Worm (Caenorhabditis elegans) whole organism, L3 larva: ENCODE measurements around the gene Y11D7A.9.

Experiments
- R02D3.7 ChIP-seq: fragments of 150-350 bp; optimal IDR thresholded peaks from 2 replicates; lab custom pipeline; 2014; ENCODE audit warnings: missing biosample characterization, missing genetic modification characterization
- ZK546.5 ChIP-seq: sonication (generic microtip); optimal IDR thresholded peaks from 2 replicates; lab custom pipeline; 2017; ENCODE audit warnings: missing biosample characterization, missing genetic modification characterization
- ceh-16 ChIP-seq: sonication (generic microtip); optimal IDR thresholded peaks from 2 replicates; lab custom pipeline; 2017; ENCODE audit warnings: missing biosample characterization, missing genetic modification characterization
- ceh-28 ChIP-seq: fragments of 150-350 bp; optimal IDR thresholded peaks from 2 replicates; lab custom pipeline; 2014; ENCODE audit warnings: missing biosample characterization, missing genetic modification reagents, missing genetic modification characterization
- daf-12 ChIP-seq: fragments of 150-350 bp; optimal IDR thresholded peaks from 2 replicates; lab custom pipeline; 2014; ENCODE audit warnings: missing biosample characterization, missing genetic modification reagents, missing genetic modification characterization
- egl-27 ChIP-seq: sonication (generic microtip); optimal IDR thresholded peaks from 4 replicates; lab custom pipeline; 2017; ENCODE audit warnings: missing biosample characterization, missing genetic modification reagents, missing genetic modification characterization
- elt-1 ChIP-seq: fragments of 150-350 bp; optimal IDR thresholded peaks from 2 replicates; lab custom pipeline; 2014; ENCODE audit warnings: missing biosample characterization, missing genetic modification characterization
- elt-2 ChIP-seq: sonication (generic microtip); optimal IDR thresholded peaks from 2 replicates; lab custom pipeline; 2016; ENCODE audit warnings: missing genetic modification reagents, mild to moderate bottlenecking, missing genetic modification characterization, missing compliant biosample characterization
- elt-3 ChIP-seq, 3 experiments: fragments of 150-350 bp in 1 of 3; sonication (generic microtip) in 2 of 3; optimal IDR thresholded peaks; 2 replicates in 2 of 3; 4 replicates in 1 of 3; lab custom pipeline; 2014 to 2017; ENCODE audit warnings: missing biosample characterization in 3 of 3, missing genetic modification characterization in 3 of 3
- eor-1 ChIP-seq, 2 experiments: fragments of 150-350 bp; optimal IDR thresholded peaks; 2 replicates each; lab custom pipeline; 2014 to 2018; ENCODE audit warnings: missing biosample characterization in 2 of 2, missing genetic modification characterization in 2 of 2
- fkh-10 ChIP-seq: sonication (generic microtip); optimal IDR thresholded peaks from 2 replicates; lab custom pipeline; 2017; ENCODE audit warnings: missing biosample characterization, missing genetic modification reagents, missing genetic modification characterization
- fkh-2 ChIP-seq: fragments of 150-350 bp; optimal IDR thresholded peaks from 2 replicates; lab custom pipeline; 2014; ENCODE audit warnings: missing biosample characterization, missing genetic modification reagents, missing genetic modification characterization
- jun-1 ChIP-seq: fragments of 150-350 bp; optimal IDR thresholded peaks from 2 replicates; lab custom pipeline; 2014; ENCODE audit warnings: missing biosample characterization, missing genetic modification reagents, missing genetic modification characterization
- lin-15B ChIP-seq: fragments of 150-350 bp; optimal IDR thresholded peaks from 2 replicates; lab custom pipeline; 2014; ENCODE audit warnings: missing biosample characterization, missing genetic modification characterization
- lin-39 ChIP-seq: fragments of 150-350 bp; optimal IDR thresholded peaks from 2 replicates; lab custom pipeline; 2018; ENCODE audit warnings: missing biosample characterization, missing genetic modification reagents, missing genetic modification characterization
- lsy-12 ChIP-seq: sonication (generic microtip); optimal IDR thresholded peaks from 2 replicates; lab custom pipeline; 2016; ENCODE audit warnings: mild to moderate bottlenecking, missing genetic modification characterization, missing compliant biosample characterization
- mml-1 ChIP-seq: fragments of 150-350 bp; sonication (generic microtip); optimal IDR thresholded peaks from 3 replicates; lab custom pipeline; 2014; ENCODE audit warnings: missing biosample characterization, missing genetic modification characterization
- nhr-12 ChIP-seq: fragments of 150-350 bp; optimal IDR thresholded peaks from 2 replicates; lab custom pipeline; 2014; ENCODE audit warnings: missing biosample characterization, missing genetic modification characterization
- nhr-23 ChIP-seq: fragments of 150-350 bp; optimal IDR thresholded peaks from 2 replicates; lab custom pipeline; 2014; ENCODE audit warnings: missing biosample characterization, missing genetic modification reagents, missing genetic modification characterization
- nhr-237 ChIP-seq: fragments of 150-350 bp; optimal IDR thresholded peaks from 2 replicates; lab custom pipeline; 2014; ENCODE audit warnings: missing biosample characterization, missing genetic modification characterization
- nhr-28 ChIP-seq: fragments of 150-350 bp; optimal IDR thresholded peaks from 2 replicates; lab custom pipeline; 2014; ENCODE audit warnings: missing biosample characterization, missing genetic modification characterization
- nhr-43 ChIP-seq: sonication (generic microtip); optimal IDR thresholded peaks from 2 replicates; lab custom pipeline; 2016; ENCODE audit warnings: mild to moderate bottlenecking, missing genetic modification characterization, missing compliant biosample characterization; ENCODE audit not compliant: poor library complexity, severe bottlenecking
- nhr-67 ChIP-seq: fragments of 150-350 bp; optimal IDR thresholded peaks from 2 replicates; lab custom pipeline; 2014; ENCODE audit warnings: missing biosample characterization, missing genetic modification characterization
- nhr-76 ChIP-seq: fragments of 150-350 bp; sonication (generic microtip); optimal IDR thresholded peaks from 5 replicates; lab custom pipeline; 2014; ENCODE audit warnings: missing biosample characterization, missing genetic modification characterization
- sea-2 ChIP-seq: fragments of 150-350 bp; sonication (generic microtip); optimal IDR thresholded peaks from 4 replicates; lab custom pipeline; 2014; ENCODE audit warnings: missing biosample characterization, missing genetic modification reagents, missing genetic modification characterization
- skn-1 ChIP-seq: fragments of 150-350 bp; optimal IDR thresholded peaks from 2 replicates; lab custom pipeline; 2014; ENCODE audit warnings: missing biosample characterization, missing genetic modification characterization
- snpc-4 ChIP-seq: fragments of 150-350 bp; optimal IDR thresholded peaks from 2 replicates; lab custom pipeline; 2014; ENCODE audit warnings: missing biosample characterization, missing genetic modification characterization
- tbx-2 ChIP-seq: sonication (generic microtip); optimal IDR thresholded peaks from 2 replicates; lab custom pipeline; 2016; ENCODE audit warnings: mild to moderate bottlenecking, missing genetic modification characterization, missing compliant biosample characterization
- zag-1 ChIP-seq: fragments of 150-350 bp; optimal IDR thresholded peaks from 2 replicates; lab custom pipeline; 2014; ENCODE audit warnings: missing biosample characterization, missing genetic modification characterization
- ztf-11 ChIP-seq: fragments of 150-350 bp; optimal IDR thresholded peaks from 2 replicates; lab custom pipeline; 2014; ENCODE audit warnings: missing biosample characterization, missing genetic modification characterization

The Y11D7A.9 gene

DNA sequence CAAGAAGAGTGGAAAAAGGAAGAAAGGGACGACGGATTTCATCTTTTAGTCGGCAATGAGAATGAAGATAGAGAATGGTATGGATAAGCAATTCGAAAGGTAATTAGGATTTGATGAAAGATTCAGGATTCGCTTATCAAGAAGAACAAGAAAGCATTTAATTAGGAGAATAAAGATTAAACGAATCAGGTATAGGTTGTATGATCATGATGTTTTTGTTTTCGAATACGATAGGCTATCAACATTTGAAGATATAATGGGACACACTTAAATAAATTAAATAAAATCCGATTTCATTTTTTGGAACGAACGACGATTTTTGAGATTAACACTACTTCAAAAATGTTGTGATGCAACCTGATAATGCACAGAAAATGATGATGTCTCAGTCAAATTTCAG, 10.5 kb downstream of the Y11D7A.9 start, which contains the start of gene Y11D7A.5:
Gene Y11D7A.5 (minus strand): TSS at position 101 of the 400 bp plus-strand sequence.
- TF ChIP-seq R02D3.7 (tag; lab: Kevin White, UChicago) (no peak), lsy-12 (no peak), eor-1 (tag; optimal IDR thresholded peaks at IDR 0.05; lab: Kevin White, UChicago) (no peak), skn-1 (tag; lab: Kevin White, UChicago) (no peak), nhr-43 (tag; lab: Kevin White, UChicago) (no peak), ceh-16 (no peak)

DNA sequence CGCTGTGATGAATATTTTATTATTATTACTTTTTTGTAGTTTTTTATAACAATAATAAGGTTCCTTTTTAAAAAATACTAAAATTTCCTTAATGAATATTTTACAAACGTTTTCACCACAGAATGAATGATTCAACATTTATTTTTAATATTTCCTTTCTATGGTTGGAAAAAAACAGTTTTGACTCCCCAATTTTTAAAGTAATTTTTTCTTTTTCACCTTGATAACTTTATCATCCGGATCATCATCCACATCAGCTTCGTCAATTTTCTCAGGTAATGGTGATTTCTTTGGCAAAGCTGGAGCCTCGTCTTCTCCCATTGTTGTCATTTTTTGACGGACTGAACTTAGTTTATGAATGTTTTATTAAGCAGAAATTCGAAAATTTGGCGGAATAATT, 12.2 kb downstream of the Y11D7A.9 start, which contains the start of gene rab-28:
Gene rab-28 (minus strand): TSS at position 343 of the 400 bp plus-strand sequence.
- TF ChIP-seq lsy-12 (no peak), elt-3 (tag; optimal IDR thresholded peaks at IDR 0.05; lab: Kevin White, UChicago) (no peak), fkh-2 (tag; lab: Kevin White, UChicago) (no peak), skn-1 (tag; lab: Kevin White, UChicago) (no peak), ztf-11 (tag; lab: Kevin White, UChicago) (no peak), elt-2 (no peak), R02D3.7 (tag; lab: Kevin White, UChicago) (no peak), lin-15B (tag; lab: Kevin White, UChicago) (no peak), nhr-28 (tag; lab: Kevin White, UChicago) (no peak), ceh-28 (tag; lab: Kevin White, UChicago) (no peak), fkh-10 (GFP tag; lab: Kevin White, UChicago) (no peak)

DNA sequence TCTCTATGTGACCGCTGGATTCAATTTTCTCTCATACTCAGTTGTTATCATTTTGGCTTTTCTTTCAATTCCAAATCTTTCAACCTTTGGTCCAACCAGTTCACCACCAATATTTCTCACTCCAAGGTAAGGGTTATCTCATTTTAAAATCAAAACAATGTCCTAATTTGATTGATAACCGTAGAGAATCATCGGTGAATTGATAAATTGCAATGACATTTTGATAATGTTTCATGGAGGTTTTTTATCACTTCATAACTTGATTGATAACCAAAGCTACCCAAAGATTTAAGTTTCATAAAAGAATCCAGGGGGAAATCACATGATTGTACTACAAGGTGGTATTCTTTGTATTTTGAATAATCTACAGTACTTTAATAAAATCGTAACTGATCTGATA, 16.8 kb downstream of the Y11D7A.9 start:
- TF ChIP-seq zag-1 (tag; lab: Kevin White, UChicago), result no peak
- no peak for TF ChIP-seq nhr-237 (tag; lab: Kevin White, UChicago)
- peak in 1 of 3 experiments; percentile 63 for TF ChIP-seq elt-3 (tag; optimal IDR thresholded peaks at IDR 0.05; lab: Kevin White, UChicago)
- no peak for TF ChIP-seq nhr-67
- no peak for TF ChIP-seq elt-1 (tag; lab: Kevin White, UChicago)
- TF ChIP-seq ZK546.5, result no peak
- no peak for TF ChIP-seq sea-2 (GFP tag; lab: Kevin White, UChicago)
- TF ChIP-seq lin-39 (tag; lab: Kevin White, UChicago), result no peak
- TF ChIP-seq nhr-12 (tag; lab: Kevin White, UChicago), result no peak

DNA sequence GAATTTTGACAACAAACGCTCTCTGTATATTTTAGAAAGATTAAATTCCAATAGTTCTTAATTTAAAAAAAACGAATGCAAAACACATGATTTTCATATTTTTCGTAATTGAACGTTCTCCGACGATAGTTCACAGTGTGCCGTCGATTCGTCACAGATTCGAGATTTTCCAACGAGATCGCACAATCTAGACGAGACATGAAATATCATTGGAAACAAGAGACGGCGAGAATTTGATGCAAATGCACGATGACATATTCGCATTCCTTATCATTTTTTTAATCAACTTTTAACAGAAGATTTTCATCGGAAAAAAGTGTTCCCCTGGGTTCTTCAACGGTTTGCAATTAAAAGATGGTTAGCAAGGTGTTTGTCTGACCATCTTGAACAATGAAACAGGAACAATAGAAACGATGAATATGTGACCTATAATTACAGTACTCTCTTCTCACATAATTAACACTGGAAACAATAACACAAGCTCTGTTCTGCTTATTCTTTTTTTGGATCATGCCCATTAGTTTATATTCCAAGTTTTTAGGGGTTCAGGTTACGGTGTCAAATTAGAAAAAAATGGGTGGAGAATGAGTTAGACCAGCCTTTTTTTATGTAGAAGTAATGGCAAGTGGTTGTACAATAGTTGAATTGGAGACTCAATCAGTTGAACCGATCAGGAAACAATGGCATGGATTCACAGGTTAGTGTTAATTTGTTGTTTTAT, 23.3 kb downstream of the Y11D7A.9 start, which contains the start of gene Y11D7A.3:
Gene Y11D7A.3 (plus strand): TSS at position 671 of the 721 bp plus-strand sequence.
- TF ChIP-seq ceh-28 (tag; lab: Kevin White, UChicago), result no peak
- peak; percentile 31 for TF ChIP-seq nhr-43 (tag; lab: Kevin White, UChicago)
- TF ChIP-seq jun-1 (tag; lab: Kevin White, UChicago), result no peak
- TF ChIP-seq elt-1 (tag; lab: Kevin White, UChicago), result peak; percentile 77
- TF ChIP-seq lsy-12, result no peak
- no peak for TF ChIP-seq ceh-16
- no peak for TF ChIP-seq daf-12 (tag; lab: Kevin White, UChicago)
- peak; percentile 43 for TF ChIP-seq nhr-23
- no peak for TF ChIP-seq egl-27 (tag; lab: Kevin White, UChicago)

DNA sequence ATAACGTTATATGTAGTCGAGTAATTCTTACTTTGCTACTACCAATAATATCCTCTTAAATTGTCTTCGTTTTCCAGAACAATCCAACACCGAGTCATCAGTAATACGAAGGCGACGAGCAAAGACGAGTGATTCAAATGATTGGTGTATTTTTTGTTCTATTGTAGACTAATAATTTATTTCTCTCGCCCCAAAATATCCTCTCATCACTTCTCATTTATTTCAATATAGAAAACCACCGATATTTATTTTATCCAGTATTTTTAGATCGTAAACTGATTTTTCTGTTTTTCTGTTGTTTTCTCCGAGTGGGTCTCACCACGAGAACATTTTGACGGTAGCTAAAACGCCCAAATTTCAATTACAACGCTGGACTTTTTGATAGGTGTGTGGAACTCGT, 28.3 kb downstream of the Y11D7A.9 start:
- no peak for TF ChIP-seq ztf-11 (tag; lab: Kevin White, UChicago)
- TF ChIP-seq snpc-4 (tag; lab: Kevin White, UChicago), result no peak
- no peak for TF ChIP-seq nhr-28 (tag; lab: Kevin White, UChicago)
- TF ChIP-seq elt-1 (tag; lab: Kevin White, UChicago), result no peak
- TF ChIP-seq lin-15B (tag; lab: Kevin White, UChicago), result no peak
- no peak for TF ChIP-seq tbx-2 (tag; lab: Kevin White, UChicago)
- TF ChIP-seq daf-12 (tag; lab: Kevin White, UChicago), result no peak
- TF ChIP-seq nhr-12 (tag; lab: Kevin White, UChicago), result no peak

DNA sequence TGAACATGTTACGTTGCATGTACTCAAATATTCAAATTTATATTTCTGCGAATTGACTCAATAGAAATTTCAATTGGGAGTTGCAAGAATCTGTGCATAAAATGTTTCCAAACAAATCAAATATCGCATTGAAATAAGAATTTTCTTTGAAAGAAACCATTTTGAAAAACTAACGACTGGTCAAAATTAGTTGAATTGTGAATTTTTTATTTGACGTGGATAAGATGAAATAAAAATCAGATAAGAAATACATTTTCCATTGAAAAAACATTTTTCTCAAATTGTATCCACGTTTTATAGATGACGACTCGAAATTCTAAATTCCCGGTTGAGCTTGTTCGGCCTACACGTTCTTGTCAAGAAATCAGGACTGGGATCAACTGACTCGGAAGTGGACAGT, 31.1 kb downstream of the Y11D7A.9 start, which contains the start of gene C46C2.3:
Gene C46C2.3 (plus strand): TSS at position 301 of the 400 bp plus-strand sequence.
- no peak for TF ChIP-seq jun-1 (tag; lab: Kevin White, UChicago)
- no peak for TF ChIP-seq nhr-76 (tag; lab: Kevin White, UChicago)
- no peak for TF ChIP-seq mml-1 (tag; lab: Kevin White, UChicago)
- TF ChIP-seq ceh-28 (tag; lab: Kevin White, UChicago), result no peak
- TF ChIP-seq, all 47 proteins: peak for 0
